Worm (Caenorhabditis elegans): ENCODE results near the gene C06A1.3.

DNA sequence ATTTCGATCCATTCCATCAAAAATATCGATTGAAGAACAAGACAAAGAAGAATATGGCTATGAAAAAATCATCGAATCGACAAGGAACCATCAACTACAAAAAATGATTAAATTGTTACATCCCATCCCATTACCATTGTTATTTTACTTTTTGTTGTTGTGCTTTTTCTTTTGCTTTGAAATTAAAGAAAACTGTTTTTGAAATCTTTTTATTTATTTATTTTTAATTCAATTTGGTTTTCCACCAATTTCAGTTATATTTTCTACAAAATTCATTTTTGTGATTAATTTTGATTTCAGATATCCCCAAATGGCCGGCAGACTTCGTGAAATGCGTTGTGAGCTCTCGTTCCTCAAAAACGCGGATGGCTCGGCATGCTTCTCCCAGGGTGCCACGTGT is 20.4 kb downstream of the C06A1.3 start, which contains the start of gene crn-5:
- TF ChIP-seq skn-1 (tag; optimal IDR thresholded peaks at IDR 0.05) (no peak), unc-130 (tag; optimal IDR thresholded peaks at IDR 0.05) (no peak), xbp-1 (tag; optimal IDR thresholded peaks at IDR 0.05) (no peak)

Measured in whole organism, L1 larva.